Fruit fly (Drosophila melanogaster) whole organism, embryonic: Measurements from ENCODE around the gene HDAC1.

Experiments
- Adf1 ChIP-seq: fragments of 200-800 bp; sonication (Bioruptor generic); IDR thresholded peaks from 2 replicates; pipeline ENCODE4 v1.3.6; 2022; ENCODE audit warnings: missing biosample characterization, missing genetic modification characterization
- Awh ChIP-seq: fragments of 200-800 bp; sonication (Bioruptor generic); IDR thresholded peaks from 2 replicates; pipeline ENCODE4, ENCODE4 v1.3.6; 2022; ENCODE audit warnings: missing biosample characterization, missing genetic modification characterization
- B-H1 ChIP-seq: fragments of 200-800 bp; sonication (Bioruptor generic); IDR thresholded peaks from 3 replicates; pipeline ENCODE4 v1.3.6; 2022; ENCODE audit warnings: missing biosample characterization, missing genetic modification characterization
- Bteb2 ChIP-seq: fragments of 200-800 bp; sonication (Bioruptor generic); optimal IDR thresholded peaks from 2 replicates; lab custom pipeline; 2016; ENCODE audit warnings: missing biosample characterization, missing genetic modification characterization
- C15 ChIP-seq: fragments of 200-800 bp; sonication (Bioruptor generic); IDR thresholded peaks from 3 replicates; pipeline ENCODE4 v1.3.6; 2022; ENCODE audit warnings: missing biosample characterization, missing genetic modification characterization
- CG11504 ChIP-seq: fragments of 200-800 bp; sonication (Bioruptor generic); optimal IDR thresholded peaks from 3 replicates; lab custom pipeline; 2019; ENCODE audit warnings: missing biosample characterization, mild to moderate bottlenecking, missing genetic modification characterization, moderate library complexity
- CG12071 ChIP-seq: fragments of 200-800 bp; sonication (Bioruptor generic); optimal IDR thresholded peaks from 3 replicates; lab custom pipeline; 2018; ENCODE audit warnings: missing biosample characterization, mild to moderate bottlenecking, missing genetic modification characterization
- CG13287 ChIP-seq: fragments of 200-800 bp; sonication (Bioruptor generic); IDR thresholded peaks from 2 replicates; pipeline ENCODE4 v1.3.6; 2022; ENCODE audit warnings: missing biosample characterization, missing genetic modification characterization; ENCODE audit not compliant: partially characterized antibody
- CG17802 ChIP-seq: fragments of 200-800 bp; sonication (Bioruptor generic); optimal IDR thresholded peaks from 2 replicates; lab custom pipeline; 2018; ENCODE audit warnings: missing biosample characterization, mild to moderate bottlenecking, missing genetic modification characterization, moderate library complexity
- CG2202 ChIP-seq: fragments of 200-800 bp; sonication (Bioruptor generic); optimal IDR thresholded peaks from 2 replicates; lab custom pipeline; 2018; ENCODE audit warnings: missing biosample characterization, mild to moderate bottlenecking, missing genetic modification characterization
- CG3281 ChIP-seq: fragments of 200-800 bp; sonication (Bioruptor generic); optimal IDR thresholded peaks from 3 replicates; lab custom pipeline; 2017; ENCODE audit warnings: missing biosample characterization, mild to moderate bottlenecking, missing genetic modification characterization
- CG4282 ChIP-seq: fragments of 200-800 bp; sonication (Bioruptor generic); optimal IDR thresholded peaks from 2 replicates; lab custom pipeline; 2016; ENCODE audit warnings: missing biosample characterization, missing genetic modification characterization
- CG7745 ChIP-seq: fragments of 200-800 bp; sonication (Bioruptor generic); optimal IDR thresholded peaks from 2 replicates; lab custom pipeline; 2018; ENCODE audit warnings: missing biosample characterization, mild to moderate bottlenecking, missing genetic modification characterization, moderate library complexity
- CG8281 ChIP-seq: fragments of 200-800 bp; sonication (Bioruptor generic); optimal IDR thresholded peaks from 2 replicates; lab custom pipeline; 2018; ENCODE audit warnings: missing biosample characterization, mild to moderate bottlenecking, missing genetic modification characterization, moderate library complexity
- CG8290 ChIP-seq, 3 experiments: fragments of 200-800 bp; sonication (Bioruptor generic); optimal IDR thresholded peaks; 2 replicates each; lab custom pipeline; 2016 to 2019; ENCODE audit warnings: missing biosample characterization in 3 of 3, missing genetic modification characterization in 3 of 3, mild to moderate bottlenecking in 2 of 3, moderate library complexity in 1 of 3
- CG8478 ChIP-seq: fragments of >200 bp; optimal IDR thresholded peaks from 2 replicates; lab custom pipeline; 2018
- CG9215 ChIP-seq: fragments of 200-800 bp; sonication (Bioruptor generic); IDR thresholded peaks from 2 replicates; pipeline ENCODE4 v1.3.6; 2022; ENCODE audit warnings: missing biosample characterization, missing genetic modification characterization
- Dref ChIP-seq: fragments of 200-800 bp; sonication (Bioruptor generic); IDR thresholded peaks from 2 replicates; pipeline ENCODE4 v1.3.6; 2022; ENCODE audit warnings: missing biosample characterization, missing genetic modification characterization
- Gug ChIP-seq: fragments of 200-800 bp; sonication (Bioruptor generic); IDR thresholded peaks from 4 replicates; pipeline ENCODE4 v1.3.6; 2022; ENCODE audit warnings: missing biosample characterization, missing genetic modification characterization
- HmgD ChIP-seq: fragments of 200-800 bp; sonication (Bioruptor generic); optimal IDR thresholded peaks from 3 replicates; lab custom pipeline; 2016; ENCODE audit warnings: missing biosample characterization, missing genetic modification characterization
- NFAT ChIP-seq: fragments of 200-800 bp; sonication (Bioruptor generic); IDR thresholded peaks from 2 replicates; pipeline ENCODE4 v1.3.6; 2022; ENCODE audit warnings: missing biosample characterization, missing genetic modification characterization
- Neu2 ChIP-seq: fragments of 200-800 bp; sonication (Bioruptor generic); optimal IDR thresholded peaks from 3 replicates; lab custom pipeline; 2016; ENCODE audit warnings: missing biosample characterization, missing genetic modification characterization, borderline replicate concordance
- Nf-YB ChIP-seq: fragments of 200-800 bp; sonication (Bioruptor generic); optimal IDR thresholded peaks from 3 replicates; lab custom pipeline; 2019; ENCODE audit warnings: missing biosample characterization, mild to moderate bottlenecking, missing genetic modification characterization, moderate library complexity
- Nf-YC ChIP-seq: fragments of 200-800 bp; optimal IDR thresholded peaks from 3 replicates; lab custom pipeline; 2019; ENCODE audit warnings: missing biosample characterization, mild to moderate bottlenecking, missing genetic modification characterization, moderate library complexity
- Rx ChIP-seq: fragments of 200-800 bp; sonication (Bioruptor generic); IDR thresholded peaks from 2 replicates; pipeline ENCODE4 v1.3.6; 2022; ENCODE audit warnings: missing biosample characterization, missing genetic modification characterization
- Sox100B ChIP-seq: fragments of 200-800 bp; sonication (Bioruptor generic); optimal IDR thresholded peaks from 3 replicates; lab custom pipeline; 2018; ENCODE audit warnings: missing biosample characterization, mild to moderate bottlenecking, missing genetic modification characterization
- Sox102F ChIP-seq: fragments of 200-800 bp; sonication (Bioruptor generic); optimal IDR thresholded peaks from 2 replicates; lab custom pipeline; 2018; ENCODE audit warnings: missing biosample characterization, mild to moderate bottlenecking, missing genetic modification characterization, moderate library complexity
- TFAM ChIP-seq: fragments of 200-800 bp; sonication (Bioruptor generic); optimal IDR thresholded peaks from 2 replicates; lab custom pipeline; 2017; ENCODE audit warnings: missing biosample characterization, missing genetic modification characterization, inconsistent platforms
- Xbp1 ChIP-seq: fragments of 200-800 bp; sonication (Bioruptor generic); optimal IDR thresholded peaks from 3 replicates; lab custom pipeline; 2016; ENCODE audit warnings: missing biosample characterization, mild to moderate bottlenecking, missing genetic modification characterization
- abd-A ChIP-seq: fragments of 200-800 bp; sonication (Bioruptor generic); optimal IDR thresholded peaks from 3 replicates; lab custom pipeline; 2019; ENCODE audit warnings: missing biosample characterization, mild to moderate bottlenecking, missing genetic modification characterization, moderate library complexity
- amos ChIP-seq: fragments of 200-800 bp; sonication (Bioruptor generic); IDR thresholded peaks from 2 replicates; pipeline ENCODE4 v1.3.6; 2022; ENCODE audit warnings: missing biosample characterization, missing genetic modification characterization; ENCODE audit not compliant: partially characterized antibody
- ap ChIP-seq: fragments of 200-800 bp; sonication (Bioruptor generic); IDR thresholded peaks from 2 replicates; pipeline ENCODE4 v1.3.6; 2022; ENCODE audit warnings: missing biosample characterization, missing genetic modification characterization
- bbx ChIP-seq: fragments of 200-800 bp; sonication (Bioruptor generic); IDR thresholded peaks from 2 replicates; pipeline ENCODE4 v1.3.6; 2022; ENCODE audit warnings: missing biosample characterization, missing genetic modification characterization; ENCODE audit not compliant: partially characterized antibody
- cg ChIP-seq: fragments of 200-800 bp; sonication (Bioruptor generic); optimal IDR thresholded peaks from 3 replicates; lab custom pipeline; 2019; ENCODE audit warnings: missing biosample characterization, mild to moderate bottlenecking, missing genetic modification characterization, moderate library complexity
- emc ChIP-seq: fragments of 200-800 bp; sonication (Bioruptor generic); optimal IDR thresholded peaks from 2 replicates; lab custom pipeline; 2016; ENCODE audit warnings: missing biosample characterization, missing genetic modification characterization
- jigr1 ChIP-seq: fragments of 200-800 bp; sonication (Bioruptor generic); IDR thresholded peaks from 3 replicates; pipeline ENCODE4 v1.3.6; 2022; ENCODE audit warnings: missing biosample characterization, missing genetic modification characterization
- jumu ChIP-seq: fragments of 200-800 bp; sonication (Bioruptor generic); optimal IDR thresholded peaks from 3 replicates; lab custom pipeline; 2016; ENCODE audit warnings: missing biosample characterization, missing genetic modification characterization
- kay ChIP-seq: fragments of 200-800 bp; sonication (Bioruptor generic); optimal IDR thresholded peaks from 2 replicates; lab custom pipeline; 2016; ENCODE audit warnings: missing biosample characterization, missing genetic modification characterization
- klu ChIP-seq: fragments of 200-800 bp; sonication (Bioruptor generic); IDR thresholded peaks from 2 replicates; pipeline ENCODE4 v1.3.6; 2022; ENCODE audit warnings: missing biosample characterization, missing genetic modification characterization
- lab ChIP-seq: fragments of 200-800 bp; sonication (Bioruptor generic); optimal IDR thresholded peaks from 3 replicates; lab custom pipeline; 2017; ENCODE audit warnings: missing biosample characterization, missing genetic modification characterization, mild to moderate bottlenecking, moderate library complexity, missing genetic modification reagents
- org-1 ChIP-seq: fragments of 200-800 bp; sonication (Bioruptor generic); optimal IDR thresholded peaks from 2 replicates; lab custom pipeline; 2017; ENCODE audit warnings: missing biosample characterization, missing genetic modification characterization
- pan ChIP-seq, 4 experiments: fragments of >200 bp in 3 of 4; fragments of 200-800 bp in 1 of 4; sonication (Bioruptor generic) in 1 of 4; optimal IDR thresholded peaks in 3 of 4; IDR thresholded peaks in 1 of 4; 2 replicates each; pipeline versions ENCODE4 v1.3.6 to Lab custom; 2017 to 2022; ENCODE audit warnings: missing biosample characterization in 2 of 4, missing genetic modification characterization in 2 of 4, mixed read lengths in 1 of 4
- prd ChIP-seq, 3 experiments: fragments of >200 bp in 2 of 3; fragments of 200-800 bp in 1 of 3; sonication (Bioruptor generic) in 1 of 3; optimal IDR thresholded peaks in 2 of 3; IDR thresholded peaks in 1 of 3; 2 replicates in 2 of 3; 3 replicates in 1 of 3; pipeline versions ENCODE4 v1.3.6 to Lab custom; 2017 to 2022; ENCODE audit warnings: missing biosample characterization in 1 of 3, missing genetic modification characterization in 1 of 3
- pros ChIP-seq: fragments of 200-800 bp; sonication (Bioruptor generic); optimal IDR thresholded peaks from 3 replicates; lab custom pipeline; 2019; ENCODE audit warnings: missing biosample characterization, mild to moderate bottlenecking, missing genetic modification characterization, moderate library complexity
- sug ChIP-seq: fragments of 200-800 bp; optimal IDR thresholded peaks from 2 replicates; lab custom pipeline; 2019; ENCODE audit warnings: missing biosample characterization, mild to moderate bottlenecking, missing genetic modification characterization, moderate library complexity
- tll ChIP-seq, 2 experiments: fragments of 200-800 bp in 1 of 2; fragments of >200 bp in 1 of 2; sonication (Bioruptor generic) in 1 of 2; optimal IDR thresholded peaks; 2 replicates each; lab custom pipeline; 2017 to 2019; ENCODE audit warnings: missing biosample characterization in 2 of 2, missing genetic modification characterization in 2 of 2, mild to moderate bottlenecking in 1 of 2, moderate library complexity in 1 of 2
- trh ChIP-seq: fragments of 200-800 bp; sonication (Bioruptor generic); optimal IDR thresholded peaks from 2 replicates; lab custom pipeline; 2016; ENCODE audit warnings: missing biosample characterization, missing genetic modification characterization

The HDAC1 gene

dm6 chr3L:4624371-4625154, 2.0 kb upstream of the HDAC1 start (continued):
- TF ChIP-seq Adf1 (GFP tag; lab: Robert Waterston, UW) (peak; percentile 19; the same call in 1 of the 2 replicates), Gug (GFP tag; lab: Robert Waterston, UW) (peak; percentile 77), B-H1 (GFP tag; lab: Robert Waterston, UW) (peak; percentile 72), pros (GFP tag; lab: Kevin White, UChicago) (no peak), emc (peak; percentile 65), Neu2 (GFP tag; lab: Kevin White, UChicago) (peak; percentile 16), org-1 (GFP tag; lab: Kevin White, UChicago) (peak; percentile 81), jigr1 (GFP tag; lab: Robert Waterston, UW) (peak; percentile 73; the same call in 1 of the 3 replicates), CG2202 (tag; lab: Kevin White, UChicago) (peak; percentile 56), tll (GFP tag; optimal IDR thresholded peaks at IDR 0.05; lab: Kevin White, UChicago) (no peak), Bteb2 (GFP tag; lab: Kevin White, UChicago) (peak; percentile 67), Sox100B (GFP tag; lab: Kevin White, UChicago) (peak; percentile 91), sug (tag; lab: Kevin White, UChicago) (peak; percentile 67), trh (GFP tag; lab: Kevin White, UChicago) (peak; percentile 34), jumu (GFP tag; lab: Kevin White, UChicago) (peak; percentile 72), TFAM (peak; percentile 22), Dref (GFP tag; lab: Robert Waterston, UW) (no peak), abd-A (peak; percentile 74), ap (GFP tag; lab: Robert Waterston, UW) (peak; percentile 81), kay (GFP tag; lab: Kevin White, UChicago) (peak; percentile 87), Nf-YC (tag; lab: Kevin White, UChicago) (peak; percentile 52), pan (optimal IDR thresholded peaks at IDR 0.05; lab: Kevin White, UChicago) (no peak), pan (GFP tag; optimal IDR thresholded peaks at IDR 0.05 in 1 of 2, IDR thresholded peaks at IDR 0.05 in 1 of 2) (peak in 1 of 2 experiments; percentile 87), CG3281 (GFP tag; lab: Kevin White, UChicago) (peak; percentile 89), CG13287 (GFP tag; lab: Robert Waterston, UW) (no peak), bbx (GFP tag; lab: Robert Waterston, UW) (no peak), Nf-YB (GFP tag; lab: Kevin White, UChicago) (peak; percentile 64), HmgD (GFP tag; lab: Kevin White, UChicago) (peak; percentile 64), amos (no peak), CG7745 (tag; lab: Kevin White, UChicago) (no peak), CG8478 (lab: Kevin White, UChicago) (no peak), Sox102F (GFP tag; lab: Kevin White, UChicago) (peak; percentile 93), lab (GFP tag; lab: Kevin White, UChicago) (peak; percentile 91), CG17802 (tag; lab: Kevin White, UChicago) (peak; percentile 50), CG9215 (peak; percentile 83), Awh (no peak), CG8281 (peak; percentile 78), CG8290 (GFP tag; optimal IDR thresholded peaks at IDR 0.05; lab: Kevin White, UChicago) (peak; percentile 77), CG8290 (tag; optimal IDR thresholded peaks at IDR 0.05; lab: Kevin White, UChicago) (peak; percentile 46 to 59), C15 (GFP tag; lab: Robert Waterston, UW) (peak; percentile 73; the same call in 2 of the 3 replicates), cg (GFP tag; lab: Kevin White, UChicago) (no peak), CG12071 (GFP tag; lab: Kevin White, UChicago) (peak; percentile 79), CG11504 (tag; lab: Kevin White, UChicago) (peak; percentile 93), Rx (peak; percentile 80), NFAT (GFP tag; lab: Robert Waterston, UW) (peak; percentile 33; the same call in 1 of the 2 replicates), prd (optimal IDR thresholded peaks at IDR 0.05; lab: Kevin White, UChicago) (no peak), prd (GFP tag; IDR thresholded peaks at IDR 0.05; lab: Robert Waterston, UW) (peak; percentile 86), CG4282 (GFP tag; lab: Kevin White, UChicago) (peak; percentile 72), klu (GFP tag; lab: Robert Waterston, UW) (peak; percentile 70; the same call in 1 of the 2 replicates), Xbp1 (GFP tag; lab: Kevin White, UChicago) (peak; percentile 91)
